Worm (Caenorhabditis elegans) whole organism, L4/young adult: ENCODE data around the gene B0304.2.

Experiments
- W03F9.2 ChIP-seq: fragments of 150-350 bp; optimal IDR thresholded peaks from 2 replicates; lab custom pipeline; 2014; ENCODE audit warnings: missing biosample characterization, missing genetic modification characterization
- dao-5 ChIP-seq: sonication (generic microtip); optimal IDR thresholded peaks from 2 replicates; lab custom pipeline; 2016; ENCODE audit warnings: missing genotype, missing genetic modification characterization, moderate library complexity, missing compliant biosample characterization
- him-1 ChIP-seq: sonication (generic microtip); optimal IDR thresholded peaks from 2 replicates; lab custom pipeline; 2016; ENCODE audit warnings: missing genotype, missing genetic modification reagents, missing genetic modification characterization, missing compliant biosample characterization

Gene B0304.2

DNA sequence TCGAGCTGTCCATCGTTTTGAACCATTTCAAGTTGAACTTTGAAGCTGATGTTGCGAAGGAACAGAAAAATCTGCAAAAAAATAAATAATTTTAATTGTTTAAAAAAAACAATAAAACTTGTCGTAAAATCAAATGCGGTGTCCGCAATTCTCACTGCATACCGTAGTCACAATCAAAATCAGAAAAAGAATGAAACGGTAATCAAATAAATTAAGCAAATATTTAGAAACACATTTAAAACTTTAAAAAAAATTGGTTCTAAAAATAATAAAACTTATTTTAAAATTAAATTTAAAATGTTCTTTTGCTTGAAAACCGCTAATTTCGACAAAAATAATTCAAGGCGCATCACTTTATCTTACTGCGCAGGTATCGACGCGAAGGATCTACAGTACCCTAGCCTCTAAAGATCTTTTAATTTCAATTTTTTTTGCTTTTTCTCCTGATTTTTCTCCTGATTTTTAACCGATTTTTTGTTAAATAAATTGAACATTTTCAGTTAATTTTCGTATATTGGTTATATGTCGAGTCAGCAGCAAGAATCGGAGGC, at the start of gene B0304.2, which contains the start of gene B0304.4:
TSS of gene B0304.2 (plus strand) at position 501 of the 551 bp plus-strand sequence.
TSS of gene B0304.4 (minus strand) at position 101 of the 551 bp plus-strand sequence.
- TF ChIP-seq W03F9.2 (tag; lab: Kevin White, UChicago) (no peak), dao-5 (tag; lab: Kevin White, UChicago) (no peak), him-1 (tag; lab: Kevin White, UChicago) (no peak)

- TF ChIP-seq him-1 (tag; lab: Kevin White, UChicago) (no peak), W03F9.2 (tag; lab: Kevin White, UChicago) (no peak), dao-5 (tag; lab: Kevin White, UChicago) (no peak)
These were observed 49.3 kb upstream of the B0304.2 start for ce11 chrII:4474005-4474655.

DNA sequence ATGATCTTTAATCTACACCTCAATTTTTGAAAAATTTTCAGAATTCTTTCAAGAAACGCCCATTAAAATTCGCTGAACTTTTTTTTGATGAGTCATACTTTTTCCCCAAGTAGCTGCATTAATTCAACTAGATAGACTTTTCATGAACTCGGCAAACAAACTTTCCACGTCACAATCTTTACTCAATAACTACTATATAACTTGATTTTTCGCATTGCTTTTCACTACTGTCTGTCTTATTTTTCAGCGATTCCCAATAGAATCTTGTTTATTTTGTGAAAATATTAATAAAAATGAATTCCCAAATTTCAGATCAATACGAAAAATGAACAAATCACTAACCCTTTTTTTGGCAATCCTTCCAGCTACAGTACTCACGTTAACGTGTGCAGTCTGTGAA, 45.1 kb upstream of the B0304.2 start, which contains the start of gene T05C1.1:
TSS of gene T05C1.1 (plus strand) at position 301 of the 400 bp plus-strand sequence.
- TF ChIP-seq him-1 (tag; lab: Kevin White, UChicago): no peak
- no peak for TF ChIP-seq W03F9.2 (tag; lab: Kevin White, UChicago)
- no peak for TF ChIP-seq dao-5 (tag; lab: Kevin White, UChicago)

- TF ChIP-seq dao-5 (tag; lab: Kevin White, UChicago) (no peak), W03F9.2 (tag; lab: Kevin White, UChicago) (no peak), him-1 (tag; lab: Kevin White, UChicago) (no peak)
These were observed 41.4 kb upstream of the B0304.2 start, which contains the start of gene T05C1.2 for ce11 chrII:4482021-4482420. Gene T05C1.2, minus strand, starts transcription at chrII:4482121.

ce11 chrII:4489288-4489687, 34.1 kb upstream of the B0304.2 start, which contains the start of gene T05C1.3:
Gene T05C1.3, minus strand, starts transcription at chrII:4489388.
- TF ChIP-seq dao-5 (tag; lab: Kevin White, UChicago) (no peak), W03F9.2 (tag; lab: Kevin White, UChicago) (no peak), him-1 (tag; lab: Kevin White, UChicago) (no peak)

DNA sequence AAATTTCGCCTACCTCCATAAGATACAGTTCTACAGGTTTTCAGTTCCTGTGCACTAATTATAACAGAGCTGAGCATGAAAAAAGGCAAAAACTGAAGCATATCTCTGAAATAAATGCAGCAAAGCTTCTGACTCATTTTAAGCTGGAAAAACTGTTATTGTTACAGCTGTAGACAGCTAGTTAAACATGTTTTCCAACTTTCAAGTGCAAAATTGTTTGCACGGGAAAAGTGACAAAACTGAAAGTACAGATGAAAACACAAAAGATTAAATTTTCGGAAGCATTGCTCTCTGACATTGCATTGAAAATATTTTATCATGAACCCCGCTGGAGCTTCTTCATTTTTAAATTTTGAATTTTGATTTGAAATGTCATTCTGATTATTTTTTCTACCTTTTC, 32.7 kb upstream of the B0304.2 start, which contains the start of gene T05C1.5:
TSS of gene T05C1.5 (minus strand) at position 101 of the 400 bp plus-strand sequence.
- no peak for TF ChIP-seq W03F9.2 (tag; lab: Kevin White, UChicago)

DNA sequence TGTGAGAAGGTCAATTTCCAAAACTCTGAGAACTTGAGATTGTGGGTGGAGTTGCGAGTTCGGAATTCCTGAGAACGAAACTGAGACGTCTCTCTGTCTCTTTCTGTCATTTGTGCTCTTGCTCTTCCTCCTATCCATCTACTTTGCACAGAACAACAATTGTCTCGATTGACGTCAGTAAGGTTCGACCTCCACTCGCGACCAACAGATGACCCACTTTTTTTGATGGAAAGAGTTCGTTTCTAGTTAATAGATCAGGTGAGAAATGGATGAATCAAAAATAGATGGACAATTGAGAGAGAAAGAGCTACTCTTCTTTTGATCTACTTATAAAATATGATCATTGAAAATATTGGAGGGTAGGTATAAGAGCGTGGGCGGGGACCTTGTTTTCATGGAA, 28.9 kb upstream of the B0304.2 start:
- TF ChIP-seq dao-5 (tag; lab: Kevin White, UChicago) (no peak), him-1 (tag; lab: Kevin White, UChicago) (no peak), W03F9.2 (tag; lab: Kevin White, UChicago) (no peak)

ce11 chrII:4495844-4496243, 27.6 kb upstream of the B0304.2 start:
- TF ChIP-seq W03F9.2 (tag; lab: Kevin White, UChicago): no peak
- no peak for TF ChIP-seq him-1 (tag; lab: Kevin White, UChicago)
- TF ChIP-seq dao-5 (tag; lab: Kevin White, UChicago): no peak

ce11 chrII:4505097-4505626, 18.3 kb upstream of the B0304.2 start, which contains the start of gene camt-1:
Gene camt-1, minus strand, starts transcription at chrII:4505147.
- TF ChIP-seq W03F9.2 (tag; lab: Kevin White, UChicago) (no peak), him-1 (tag; lab: Kevin White, UChicago) (no peak), dao-5 (tag; lab: Kevin White, UChicago) (no peak)

DNA sequence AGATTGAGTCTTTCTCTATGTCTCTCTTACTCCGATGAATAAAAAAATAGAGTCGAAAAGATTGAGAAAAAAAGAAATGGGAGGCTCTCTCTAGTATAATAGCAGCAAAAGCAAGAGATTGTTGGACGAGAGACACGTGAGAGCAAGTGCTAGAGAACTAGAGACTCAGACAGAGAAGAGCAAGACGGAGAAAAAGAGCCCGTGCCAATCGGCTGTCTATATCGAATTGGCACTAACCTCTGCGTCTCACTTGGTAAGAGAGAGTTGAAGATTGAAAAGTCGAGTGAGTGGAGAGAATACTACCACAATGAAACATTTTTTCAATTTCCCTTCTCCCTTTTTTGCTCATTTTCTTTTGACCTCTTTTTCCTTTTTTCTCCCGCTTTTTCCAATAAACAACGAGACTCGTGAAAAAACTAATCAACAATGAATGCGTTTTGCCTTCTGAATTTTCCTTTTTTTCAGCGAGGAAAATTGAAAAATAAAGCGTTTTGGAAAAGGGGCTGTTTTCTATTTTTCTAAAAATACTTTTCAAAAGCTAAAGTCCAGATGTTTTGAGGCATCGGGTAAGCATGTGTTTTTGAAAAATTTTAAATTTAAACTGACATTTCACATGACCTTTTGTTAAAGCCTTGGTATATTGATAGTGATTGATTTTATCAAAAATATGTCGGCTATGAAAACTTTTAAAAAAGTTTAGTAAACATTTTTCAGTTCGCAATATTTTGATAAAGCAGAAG, 16.7 kb upstream of the B0304.2 start:
- TF ChIP-seq dao-5 (tag; lab: Kevin White, UChicago): no peak
- TF ChIP-seq W03F9.2 (tag; lab: Kevin White, UChicago): peak; percentile 20
- TF ChIP-seq him-1 (tag; lab: Kevin White, UChicago): peak; percentile 67

- TF ChIP-seq him-1 (tag; lab: Kevin White, UChicago) (no peak), W03F9.2 (tag; lab: Kevin White, UChicago) (no peak), dao-5 (tag; lab: Kevin White, UChicago) (no peak)
These were observed 15.8 kb upstream of the B0304.2 start for ce11 chrII:4507669-4508068.

- TF ChIP-seq him-1 (tag; lab: Kevin White, UChicago) (no peak), dao-5 (tag; lab: Kevin White, UChicago) (no peak), W03F9.2 (tag; lab: Kevin White, UChicago) (no peak)
These were observed 12.7 kb upstream of the B0304.2 start for ce11 chrII:4510684-4511083.

DNA sequence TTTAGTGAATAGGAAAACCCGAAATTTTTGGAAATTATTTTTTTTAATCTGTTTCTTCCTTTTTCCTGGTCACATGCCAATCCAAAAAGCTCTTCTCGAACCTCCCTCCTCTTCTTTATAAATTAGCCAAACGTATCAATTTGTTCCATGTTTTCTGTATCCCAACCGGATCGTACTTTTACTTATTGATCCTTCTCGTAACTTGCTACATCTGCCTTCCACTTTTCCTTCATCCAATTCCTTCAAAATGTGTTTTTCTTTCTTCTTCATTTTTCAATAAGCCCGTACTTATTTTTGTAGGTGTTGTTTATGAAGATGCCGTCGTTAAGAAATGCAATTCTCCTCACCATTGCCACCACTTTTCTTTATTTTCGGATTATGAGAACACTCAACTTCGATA, 11.5 kb upstream of the B0304.2 start, which contains the start of gene cyp-23A1:
TSS of gene cyp-23A1 (plus strand) at position 301 of the 400 bp plus-strand sequence.
- TF ChIP-seq W03F9.2 (tag; lab: Kevin White, UChicago): no peak
- no peak for TF ChIP-seq dao-5 (tag; lab: Kevin White, UChicago)
- no peak for TF ChIP-seq him-1 (tag; lab: Kevin White, UChicago)
